Worm (Caenorhabditis elegans) whole organism, late embryonic: ENCODE results near the gene T06E6.10.

Source experiments
- hlh-30 ChIP-seq: sonication (generic microtip); optimal IDR thresholded peaks from 2 replicates; lab custom pipeline; 2017; ENCODE audit warnings: antibody characterized with exemption, missing genetic modification characterization, missing compliant biosample characterization; ENCODE audit not compliant: insufficient read depth
- sdc-2 ChIP-seq: sonication (generic microtip); optimal IDR thresholded peaks from 2 replicates; lab custom pipeline; 2016; ENCODE audit warnings: missing genotype, missing genetic modification characterization, missing compliant biosample characterization
- ztf-16 ChIP-seq: sonication (generic microtip); optimal IDR thresholded peaks from 2 replicates; lab custom pipeline; 2017; ENCODE audit warnings: missing genetic modification characterization, missing compliant biosample characterization

- no peak for TF ChIP-seq sdc-2 (tag; lab: Kevin White, UChicago)
- no peak for TF ChIP-seq hlh-30
- TF ChIP-seq ztf-16, result no peak
These were observed at the start of gene T06E6.10 for ce11 chrV:15417822-15418221.
